Fruit fly (Drosophila melanogaster) whole organism, prepupa: ENCODE results near the gene Or7a.

Experiments used
- CG6163 ChIP-seq: fragments of 200-800 bp; sonication (Bioruptor generic); IDR thresholded peaks from 3 replicates; pipeline ENCODE4 v1.3.6; 2022; ENCODE audit warnings: missing biosample characterization, missing genetic modification characterization
- CG6792 ChIP-seq: fragments of 200-800 bp; sonication (Bioruptor generic); optimal IDR thresholded peaks from 3 replicates; lab custom pipeline; 2016; ENCODE audit warnings: missing biosample characterization, missing genetic modification characterization
- Eip93F ChIP-seq: fragments of 200-800 bp; sonication (Bioruptor generic); optimal IDR thresholded peaks from 2 replicates; lab custom pipeline; 2016; ENCODE audit warnings: missing biosample characterization, mild to moderate bottlenecking, missing genetic modification characterization
- Hr38 ChIP-seq: sonication (Bioruptor generic); optimal IDR thresholded peaks from 2 replicates; lab custom pipeline; 2016; ENCODE audit warnings: missing biosample characterization, missing genetic modification characterization
- Hr4 ChIP-seq: fragments of 200-800 bp; sonication (Bioruptor generic); optimal IDR thresholded peaks from 3 replicates; lab custom pipeline; 2016; ENCODE audit warnings: missing biosample characterization, missing genetic modification characterization
- Sox102F ChIP-seq: fragments of 200-800 bp; sonication (Bioruptor generic); optimal IDR thresholded peaks from 2 replicates; lab custom pipeline; 2016; ENCODE audit warnings: missing biosample characterization, mild to moderate bottlenecking, missing genetic modification characterization
- Sox15 ChIP-seq: fragments of 200-800 bp; sonication (Bioruptor generic); optimal IDR thresholded peaks from 3 replicates; lab custom pipeline; 2016; ENCODE audit warnings: missing biosample characterization, missing genetic modification characterization
- fkh ChIP-seq: fragments of 200-800 bp; sonication (Bioruptor generic); optimal IDR thresholded peaks from 3 replicates; lab custom pipeline; 2017; ENCODE audit warnings: missing biosample characterization, mild to moderate bottlenecking, missing genetic modification characterization, moderate library complexity

- TF ChIP-seq Hr38 (GFP tag; lab: Kevin White, UChicago), result peak; percentile 24
- peak; percentile 66 for TF ChIP-seq fkh (GFP tag; lab: Kevin White, UChicago)
- peak; percentile 93 for TF ChIP-seq CG6163
- TF ChIP-seq Eip93F (GFP tag; lab: Kevin White, UChicago), result peak; percentile 90
- peak; percentile 92 for TF ChIP-seq Hr4 (GFP tag; lab: Kevin White, UChicago)
- TF ChIP-seq Sox15, result peak; percentile 77
- peak; percentile 95 for TF ChIP-seq Sox102F (GFP tag; lab: Kevin White, UChicago)
- TF ChIP-seq CG6792 (GFP tag; lab: Kevin White, UChicago), result peak; percentile 89
These were observed 22.0 kb downstream of the Or7a start, which contains the start of gene CG17982 for dm6 chrX:8143537-8143936.
